ENCODE assay signal across 3 worm cellular contexts in the genomic region with DNA sequence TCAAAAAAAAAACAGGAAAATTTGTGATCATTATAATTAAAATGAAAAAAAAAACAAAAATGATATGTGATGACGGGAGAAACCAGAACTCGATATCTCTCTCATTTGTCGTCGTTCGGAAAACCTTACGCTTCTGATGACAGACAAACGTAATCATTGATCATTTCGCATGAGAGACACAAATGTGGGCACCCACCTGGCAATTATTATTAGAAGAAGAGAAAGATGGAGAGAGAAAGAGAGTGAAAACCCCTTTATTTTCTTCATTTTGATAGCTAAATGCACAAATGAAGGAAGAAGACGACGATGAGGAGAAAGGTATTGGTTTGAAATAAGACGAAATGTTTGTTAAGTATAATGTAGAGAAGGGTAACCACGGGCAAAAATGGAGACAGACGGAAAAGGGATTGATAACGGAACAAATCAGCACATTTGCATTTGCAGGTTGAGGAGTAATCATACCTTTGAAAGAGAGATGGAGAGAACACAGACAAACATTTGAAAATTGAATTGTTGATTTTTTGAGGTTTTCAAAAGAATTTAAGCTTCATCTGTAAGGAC.
TF ChIP-seq lines count a peak whose summit lies in the region.

No protein-coding gene starts in this region.

TF ChIP-seq in whole organism, L1 larva, 84 proteins besides CTCF, POLR2A, EP300 and RAD21 (continued from another document):
- no peak for TF ChIP-seq nhr-85 (tag; lab: Kevin White, UChicago)

TF ChIP-seq in whole organism, L3 larva, 47 proteins besides CTCF, POLR2A, EP300 and RAD21 (continued from another document):
- TF ChIP-seq lsy-12 (tag; optimal IDR thresholded peaks at IDR 0.05; lab: Kevin White, UChicago) = no peak
- TF ChIP-seq mdl-1 (tag; optimal IDR thresholded peaks at IDR 0.05; lab: Kevin White, UChicago) = no peak

TF ChIP-seq in whole organism, L4 larva, 104 proteins besides CTCF, POLR2A, EP300 and RAD21 (continued from another document):
- TF ChIP-seq D1046.2 (GFP tag; IDR thresholded peaks at IDR 0.05; lab: Robert Waterston, UW) (no peak), T20F7.1 (GFP tag; optimal IDR thresholded peaks at IDR 0.05; lab: Kevin White, UChicago) (peak; percentile 52), pqm-1 (tag; optimal IDR thresholded peaks at IDR 0.05; lab: Kevin White, UChicago) (peak; percentile 70), hlh-11 (tag; optimal IDR thresholded peaks at IDR 0.05; lab: Kevin White, UChicago) (peak; percentile 63), mdl-1 (tag; optimal IDR thresholded peaks at IDR 0.05; lab: Kevin White, UChicago) (peak in 1 of 2 experiments; percentile 14), ceh-62 (tag; optimal IDR thresholded peaks at IDR 0.05; lab: Kevin White, UChicago) (no peak), nhr-77 (tag; optimal IDR thresholded peaks at IDR 0.05; lab: Kevin White, UChicago) (peak; percentile 64), zfp-3 (GFP tag; conservative IDR thresholded peaks at IDR 0.05; lab: Robert Waterston, UW) (no peak), dmd-6 (GFP tag; IDR thresholded peaks at IDR 0.05; lab: Robert Waterston, UW) (peak; percentile 71), hlh-30 (tag; optimal IDR thresholded peaks at IDR 0.05; lab: Kevin White, UChicago; ENCODE audit: insufficient read depth) (peak; percentile 11)
